Fruit fly (Drosophila melanogaster) whole organism, embryonic: ENCODE results near the gene Rab3-GAP.
A peak's percentile ranks its signal among the peaks of the same experiment; 100 is the strongest.

Experiments used
- Antp ChIP-seq: fragments of 200-800 bp; sonication (Bioruptor generic); optimal IDR thresholded peaks from 3 replicates; lab custom pipeline; 2016; ENCODE audit warnings: missing biosample characterization, missing genetic modification characterization
- Bdp1 ChIP-seq: fragments of 200-800 bp; sonication (Bioruptor generic); optimal IDR thresholded peaks from 3 replicates; lab custom pipeline; 2016; ENCODE audit warnings: missing biosample characterization, missing genetic modification characterization
- CG13123 ChIP-seq: fragments of 200-800 bp; sonication (Bioruptor generic); optimal IDR thresholded peaks from 2 replicates; lab custom pipeline; 2016; ENCODE audit warnings: missing biosample characterization, missing genetic modification characterization
- CG13424 ChIP-seq: fragments of 200-800 bp; sonication (Bioruptor generic); optimal IDR thresholded peaks from 2 replicates; lab custom pipeline; 2019; ENCODE audit warnings: missing biosample characterization, mild to moderate bottlenecking, missing genetic modification characterization, moderate library complexity
- CG13624 ChIP-seq: fragments of 200-800 bp; sonication (Bioruptor generic); optimal IDR thresholded peaks from 2 replicates; lab custom pipeline; 2016; ENCODE audit warnings: missing biosample characterization, missing genetic modification characterization
- CG16863 ChIP-seq: fragments of 200-800 bp; sonication (Bioruptor generic); optimal IDR thresholded peaks from 3 replicates; lab custom pipeline; 2016; ENCODE audit warnings: missing biosample characterization, missing genetic modification characterization
- CG17385 ChIP-seq: fragments of 200-800 bp; sonication (Bioruptor generic); optimal IDR thresholded peaks from 3 replicates; lab custom pipeline; 2018; ENCODE audit warnings: missing biosample characterization, mild to moderate bottlenecking, missing genetic modification characterization
- CG18476 ChIP-seq: fragments of 200-800 bp; sonication (Bioruptor generic); optimal IDR thresholded peaks from 2 replicates; lab custom pipeline; 2016; ENCODE audit warnings: missing biosample characterization, mild to moderate bottlenecking, missing genetic modification characterization
- CG30431 ChIP-seq: fragments of 200-800 bp; sonication (Bioruptor generic); optimal IDR thresholded peaks from 2 replicates; lab custom pipeline; 2017; ENCODE audit warnings: missing biosample characterization, missing genetic modification characterization
- CG33213 ChIP-seq: fragments of 200-800 bp; sonication (Bioruptor generic); optimal IDR thresholded peaks from 3 replicates; lab custom pipeline; 2016; ENCODE audit warnings: missing biosample characterization, missing genetic modification characterization
- CG33557 ChIP-seq: fragments of 200-800 bp; sonication (Bioruptor generic); optimal IDR thresholded peaks from 2 replicates; lab custom pipeline; 2019; ENCODE audit warnings: missing biosample characterization, mild to moderate bottlenecking, missing genetic modification characterization, moderate library complexity
- CG4404 ChIP-seq: fragments of 200-800 bp; sonication (Bioruptor generic); IDR thresholded peaks from 2 replicates; pipeline ENCODE4 v1.3.6; 2022; ENCODE audit warnings: missing biosample characterization, missing genetic modification characterization
- CG6813 ChIP-seq: fragments of 200-800 bp; sonication (Bioruptor generic); optimal IDR thresholded peaks from 2 replicates; lab custom pipeline; 2017; ENCODE audit warnings: missing biosample characterization, missing genetic modification characterization, mild to moderate bottlenecking, moderate library complexity, missing genetic modification reagents
- CG7963 ChIP-seq: fragments of 200-800 bp; sonication (Bioruptor generic); IDR thresholded peaks from 3 replicates; pipeline ENCODE4 v1.3.6; 2022; ENCODE audit warnings: missing biosample characterization, missing genetic modification characterization; ENCODE audit not compliant: partially characterized antibody
- CG9609 ChIP-seq: fragments of 200-800 bp; sonication (Bioruptor generic); optimal IDR thresholded peaks from 3 replicates; lab custom pipeline; 2016; ENCODE audit warnings: missing biosample characterization, missing genetic modification characterization
- CG9817 ChIP-seq: fragments of 200-800 bp; sonication (Bioruptor generic); optimal IDR thresholded peaks from 2 replicates; lab custom pipeline; 2018; ENCODE audit warnings: missing biosample characterization, mild to moderate bottlenecking, missing genetic modification characterization, moderate library complexity
- CTCF ChIP-seq: fragments of 200-800 bp; sonication (Bioruptor generic); optimal IDR thresholded peaks from 2 replicates; lab custom pipeline; 2017; ENCODE audit warnings: missing biosample characterization, mild to moderate bottlenecking, missing genetic modification characterization, moderate library complexity
- CrebB ChIP-seq: fragments of 200-800 bp; sonication (Bioruptor generic); optimal IDR thresholded peaks from 3 replicates; lab custom pipeline; 2018; ENCODE audit warnings: missing biosample characterization, mild to moderate bottlenecking, missing genetic modification characterization
- Deaf1 ChIP-seq: fragments of 200-800 bp; optimal IDR thresholded peaks from 3 replicates; lab custom pipeline; 2019; ENCODE audit warnings: missing biosample characterization, mild to moderate bottlenecking, missing genetic modification characterization, moderate library complexity
- Dll ChIP-seq: fragments of 200-800 bp; sonication (Bioruptor generic); IDR thresholded peaks from 4 replicates; pipeline ENCODE4 v1.3.6; 2022; ENCODE audit warnings: missing biosample characterization, missing genetic modification characterization; ENCODE audit not compliant: partially characterized antibody
- Dref ChIP-seq: fragments of 200-800 bp; sonication (Bioruptor generic); IDR thresholded peaks from 2 replicates; pipeline ENCODE4 v1.3.6; 2022; ENCODE audit warnings: missing biosample characterization, missing genetic modification characterization
- Ets97D ChIP-seq: fragments of 200-800 bp; sonication (Bioruptor generic); optimal IDR thresholded peaks from 3 replicates; lab custom pipeline; 2016; ENCODE audit warnings: missing biosample characterization, missing genetic modification characterization
- Gsc ChIP-seq: fragments of 200-800 bp; sonication (Bioruptor generic); IDR thresholded peaks from 2 replicates; pipeline ENCODE4 v1.3.6; 2022; ENCODE audit warnings: missing biosample characterization, missing genetic modification characterization
- HLHmδ ChIP-seq: fragments of 200-800 bp; sonication (Bioruptor generic); optimal IDR thresholded peaks from 2 replicates; lab custom pipeline; 2018; ENCODE audit warnings: missing biosample characterization, mild to moderate bottlenecking, missing genetic modification characterization, moderate library complexity
- Hmx ChIP-seq: fragments of 200-800 bp; sonication (Bioruptor generic); optimal IDR thresholded peaks from 2 replicates; lab custom pipeline; 2016; ENCODE audit warnings: missing biosample characterization, missing genetic modification characterization
- Hr3 ChIP-seq: fragments of 200-800 bp; sonication (Bioruptor generic); optimal IDR thresholded peaks from 3 replicates; lab custom pipeline; 2016; ENCODE audit warnings: missing biosample characterization, missing genetic modification characterization
- Kr ChIP-seq: fragments of 200-800 bp; sonication (Bioruptor generic); optimal IDR thresholded peaks from 2 replicates; lab custom pipeline; 2017; ENCODE audit warnings: missing biosample characterization, mild to moderate bottlenecking, missing genetic modification characterization
- Lim3 ChIP-seq: fragments of 200-800 bp; sonication (Bioruptor generic); IDR thresholded peaks from 2 replicates; pipeline ENCODE4 v1.3.6; 2022; ENCODE audit warnings: missing biosample characterization, missing genetic modification characterization
- Nf-YA ChIP-seq: fragments of 200-800 bp; sonication (Bioruptor generic); IDR thresholded peaks from 2 replicates; pipeline ENCODE4 v1.3.6; 2022; ENCODE audit warnings: missing biosample characterization, missing genetic modification characterization
- PHDP ChIP-seq: fragments of 200-800 bp; sonication (Bioruptor generic); optimal IDR thresholded peaks from 3 replicates; lab custom pipeline; 2018; ENCODE audit warnings: missing biosample characterization, mild to moderate bottlenecking, missing genetic modification characterization, moderate library complexity
- Spps ChIP-seq: fragments of 200-800 bp; sonication (Bioruptor generic); optimal IDR thresholded peaks from 2 replicates; lab custom pipeline; 2018; ENCODE audit warnings: missing biosample characterization, mild to moderate bottlenecking, missing genetic modification characterization
- Sry-δ ChIP-seq: fragments of 200-800 bp; sonication (Bioruptor generic); optimal IDR thresholded peaks from 2 replicates; lab custom pipeline; 2016; ENCODE audit warnings: missing biosample characterization, missing genetic modification characterization
- Tbp ChIP-seq: fragments of >200 bp; optimal IDR thresholded peaks from 2 replicates; lab custom pipeline; 2018; ENCODE audit warnings: missing biosample characterization, missing genetic modification characterization
- al ChIP-seq: fragments of 200-800 bp; sonication (Bioruptor generic); IDR thresholded peaks from 2 replicates; pipeline ENCODE4 v1.3.6; 2022; ENCODE audit warnings: missing biosample characterization, missing genetic modification characterization
- ap ChIP-seq: fragments of 200-800 bp; sonication (Bioruptor generic); IDR thresholded peaks from 2 replicates; pipeline ENCODE4 v1.3.6; 2022; ENCODE audit warnings: missing biosample characterization, missing genetic modification characterization
- bbx ChIP-seq: fragments of 200-800 bp; sonication (Bioruptor generic); IDR thresholded peaks from 2 replicates; pipeline ENCODE4 v1.3.6; 2022; ENCODE audit warnings: missing biosample characterization, missing genetic modification characterization; ENCODE audit not compliant: partially characterized antibody
- cg ChIP-seq: fragments of 200-800 bp; sonication (Bioruptor generic); optimal IDR thresholded peaks from 3 replicates; lab custom pipeline; 2019; ENCODE audit warnings: missing biosample characterization, mild to moderate bottlenecking, missing genetic modification characterization, moderate library complexity
- ci ChIP-seq: fragments of 200-800 bp; sonication (Bioruptor generic); IDR thresholded peaks from 3 replicates; pipeline ENCODE4 v1.3.6; 2022; ENCODE audit warnings: missing biosample characterization, missing genetic modification characterization
- croc ChIP-seq: fragments of 200-800 bp; sonication (Bioruptor generic); conservative IDR thresholded peaks from 3 replicates; pipeline ENCODE4 v1.3.6; 2022; ENCODE audit warnings: missing biosample characterization, missing genetic modification characterization
- crp ChIP-seq, 2 experiments: fragments of 200-800 bp; sonication (Bioruptor generic); optimal IDR thresholded peaks; 2 replicates in 1 of 2; 3 replicates in 1 of 2; lab custom pipeline; 2017; ENCODE audit warnings: missing biosample characterization in 2 of 2, missing genetic modification characterization in 2 of 2, mild to moderate bottlenecking in 1 of 2, moderate library complexity in 1 of 2
- exex ChIP-seq: fragments of 200-800 bp; sonication (Bioruptor generic); optimal IDR thresholded peaks from 4 replicates; lab custom pipeline; 2018; ENCODE audit warnings: missing biosample characterization, mild to moderate bottlenecking, missing genetic modification characterization, moderate library complexity
- fru ChIP-seq: fragments of >200 bp; optimal IDR thresholded peaks from 2 replicates; lab custom pipeline; 2017
- ftz-f1 ChIP-seq: fragments of 200-800 bp; sonication (Bioruptor generic); optimal IDR thresholded peaks from 2 replicates; lab custom pipeline; 2016; ENCODE audit warnings: missing biosample characterization, missing genetic modification characterization
- kah ChIP-seq: fragments of 200-800 bp; sonication (Bioruptor generic); optimal IDR thresholded peaks from 2 replicates; lab custom pipeline; 2018; ENCODE audit warnings: missing biosample characterization, mild to moderate bottlenecking, missing genetic modification characterization
- lmd ChIP-seq: fragments of 200-800 bp; sonication (Bioruptor generic); IDR thresholded peaks from 2 replicates; pipeline ENCODE4 v1.3.6; 2022; ENCODE audit warnings: missing biosample characterization, missing genetic modification characterization
- prd ChIP-seq, 3 experiments: fragments of >200 bp in 2 of 3; fragments of 200-800 bp in 1 of 3; sonication (Bioruptor generic) in 1 of 3; optimal IDR thresholded peaks in 2 of 3; IDR thresholded peaks in 1 of 3; 2 replicates in 2 of 3; 3 replicates in 1 of 3; pipeline versions ENCODE4 v1.3.6 to Lab custom; 2017 to 2022; ENCODE audit warnings: missing biosample characterization in 1 of 3, missing genetic modification characterization in 1 of 3
- pum ChIP-seq: fragments of 200-800 bp; sonication (Bioruptor generic); optimal IDR thresholded peaks from 2 replicates; lab custom pipeline; 2016; ENCODE audit warnings: missing biosample characterization, missing genetic modification characterization
- repo ChIP-seq: fragments of 200-800 bp; sonication (Bioruptor generic); optimal IDR thresholded peaks from 2 replicates; lab custom pipeline; 2016; ENCODE audit warnings: missing biosample characterization, missing genetic modification characterization
- row ChIP-seq: fragments of 200-800 bp; sonication (Bioruptor generic); IDR thresholded peaks from 3 replicates; pipeline ENCODE4 v1.3.6; 2022; ENCODE audit warnings: missing biosample characterization, missing genetic modification characterization
- sens ChIP-seq: fragments of 200-800 bp; sonication (Bioruptor generic); peaks from one replicate; lab custom pipeline; 2016; ENCODE audit warnings: missing biosample characterization, missing genetic modification characterization
- slbo ChIP-seq: fragments of 200-800 bp; sonication (Bioruptor generic); IDR thresholded peaks from 2 replicates; pipeline ENCODE4 v1.3.6; 2022; ENCODE audit warnings: missing biosample characterization, missing genetic modification characterization
- so ChIP-seq: fragments of 200-800 bp; sonication (Bioruptor generic); IDR thresholded peaks from 3 replicates; pipeline ENCODE4 v1.3.6; 2022; ENCODE audit warnings: missing biosample characterization, missing genetic modification characterization
- unpg ChIP-seq: fragments of 200-800 bp; sonication (Bioruptor generic); optimal IDR thresholded peaks from 3 replicates; lab custom pipeline; 2018; ENCODE audit warnings: missing biosample characterization, mild to moderate bottlenecking, missing genetic modification characterization, moderate library complexity

Rab3-GAP gene

dm6 chr2L:12040510-12040909 lies 22.5 kb downstream of the Rab3-GAP start, which contains the start of gene CG6766 (continued):
- TF ChIP-seq Sry-δ (peak; percentile 35), exex (tag; lab: Kevin White, UChicago) (no peak), CG9817 (tag; lab: Kevin White, UChicago) (no peak), CG18476 (GFP tag; lab: Kevin White, UChicago) (no peak), CTCF (no peak), al (GFP tag; lab: Robert Waterston, UW) (no peak), row (GFP tag; lab: Robert Waterston, UW) (peak; percentile 80), CG16863 (GFP tag; lab: Kevin White, UChicago) (no peak), prd (optimal IDR thresholded peaks at IDR 0.05; lab: Kevin White, UChicago) (no peak), prd (GFP tag; IDR thresholded peaks at IDR 0.05; lab: Robert Waterston, UW) (no peak), CG4404 (GFP tag; lab: Robert Waterston, UW) (no peak), Dref (GFP tag; lab: Robert Waterston, UW) (peak; percentile 58), kah (GFP tag; lab: Kevin White, UChicago) (no peak), PHDP (tag; lab: Kevin White, UChicago) (no peak), so (GFP tag; lab: Robert Waterston, UW) (no peak), sens (peak; percentile 73), pum (GFP tag; lab: Kevin White, UChicago) (no peak), Nf-YA (GFP tag; lab: Robert Waterston, UW) (no peak), CrebB (no peak), CG6813 (no peak), ci (GFP tag; lab: Robert Waterston, UW) (no peak), slbo (GFP tag; lab: Robert Waterston, UW) (no peak; the same call in 1 of the 2 replicates), Kr (GFP tag; lab: Kevin White, UChicago) (no peak), unpg (GFP tag; lab: Kevin White, UChicago) (no peak), bbx (GFP tag; lab: Robert Waterston, UW) (peak; percentile 35; the same call in 1 of the 2 replicates), CG13123 (GFP tag; lab: Kevin White, UChicago) (no peak), ap (GFP tag; lab: Robert Waterston, UW) (no peak), ftz-f1 (GFP tag; lab: Kevin White, UChicago) (no peak), croc (GFP tag; lab: Robert Waterston, UW) (no peak), Ets97D (peak; percentile 3), Gsc (no peak), Hmx (GFP tag; lab: Kevin White, UChicago) (no peak), fru (lab: Kevin White, UChicago) (no peak), CG33557 (no peak), CG7963 (GFP tag; lab: Robert Waterston, UW) (no peak; the same call in 2 of the 3 replicates), Dll (GFP tag; lab: Robert Waterston, UW) (peak; percentile 29; the same call in 1 of the 4 replicates), Deaf1 (tag; lab: Kevin White, UChicago) (no peak), CG17385 (GFP tag; lab: Kevin White, UChicago) (peak; percentile 99), CG33213 (GFP tag; lab: Kevin White, UChicago) (no peak), CG13624 (GFP tag; lab: Kevin White, UChicago) (no peak), lmd (GFP tag; lab: Robert Waterston, UW) (no peak), CG30431 (GFP tag; lab: Kevin White, UChicago) (no peak), Lim3 (GFP tag; lab: Robert Waterston, UW) (no peak), crp (GFP tag; optimal IDR thresholded peaks at IDR 0.05; lab: Kevin White, UChicago) (peak; percentile 6 to 88), Tbp (no peak), cg (GFP tag; lab: Kevin White, UChicago) (no peak), HLHmδ (no peak), CG13424 (tag; lab: Kevin White, UChicago) (no peak), CG9609 (no peak), Hr3 (no peak), Antp (GFP tag; lab: Kevin White, UChicago) (no peak), Bdp1 (GFP tag; lab: Kevin White, UChicago) (no peak), Spps (no peak), repo (GFP tag; lab: Kevin White, UChicago) (no peak)
